Worm (Caenorhabditis elegans) whole organism, L4 larva: Measurements from ENCODE around the gene Y44A6C.1.

Source experiments
- D1046.2 ChIP-seq: fragments of 200-800 bp; sonication (Bioruptor generic); IDR thresholded peaks from 2 replicates; pipeline ENCODE4 v1.3.6; 2022; ENCODE audit warnings: missing genetic modification characterization, missing compliant biosample characterization
- F26F4.8 ChIP-seq: fragments of 200-800 bp; sonication (Bioruptor generic); conservative IDR thresholded peaks from 2 replicates; pipeline ENCODE4 v1.3.6; 2022; ENCODE audit warnings: missing genetic modification characterization, missing compliant biosample characterization
- F37D6.2 ChIP-seq: sonication (generic microtip); optimal IDR thresholded peaks from 2 replicates; lab custom pipeline; 2016; ENCODE audit warnings: mild to moderate bottlenecking, missing genetic modification characterization, missing compliant biosample characterization
- F44E2.7 ChIP-seq: fragments of 200-800 bp; sonication (Bioruptor generic); IDR thresholded peaks from 2 replicates; pipeline ENCODE4 v2.1.2; 2022; ENCODE audit warnings: missing genetic modification characterization, missing compliant biosample characterization
- R02D3.7 ChIP-seq: fragments of 150-350 bp; sonication (generic microtip); optimal IDR thresholded peaks from 3 replicates; lab custom pipeline; 2014; ENCODE audit warnings: missing biosample characterization, missing genetic modification characterization
- T20F7.1 ChIP-seq: fragments of 200-800 bp; sonication (Bioruptor generic); optimal IDR thresholded peaks from 2 replicates; lab custom pipeline; 2018; ENCODE audit warnings: mild to moderate bottlenecking, missing genetic modification characterization, missing compliant biosample characterization
- T26A8.4 ChIP-seq: fragments of 200-800 bp; sonication (Bioruptor generic); IDR thresholded peaks from 2 replicates; pipeline ENCODE4 v1.3.6; 2022; ENCODE audit warnings: missing genetic modification characterization, missing compliant biosample characterization
- Y75B8A.6 ChIP-seq: fragments of 200-800 bp; sonication (Bioruptor generic); IDR thresholded peaks from 2 replicates; pipeline ENCODE4 v1.3.6; 2022; ENCODE audit warnings: missing genetic modification reagents, missing genetic modification characterization, missing compliant biosample characterization
- aha-1 ChIP-seq: fragments of 150-350 bp; peaks from one replicate; lab custom pipeline; 2014; ENCODE audit warnings: missing biosample characterization, missing genetic modification characterization
- ama-1 ChIP-seq: fragments of 150-350 bp; optimal IDR thresholded peaks from 2 replicates; lab custom pipeline; 2014; ENCODE audit warnings: inconsistent platforms, mixed read lengths
- arid-1 ChIP-seq: fragments of 200-800 bp; sonication (Bioruptor generic); conservative IDR thresholded peaks from 2 replicates; pipeline ENCODE4 v1.3.6; 2022; ENCODE audit warnings: missing genetic modification reagents, missing genetic modification characterization, missing compliant biosample characterization
- attf-4 ChIP-seq: sonication (generic microtip); optimal IDR thresholded peaks from 3 replicates; lab custom pipeline; 2017; ENCODE audit warnings: missing biosample characterization, missing genetic modification characterization
- ceh-20 ChIP-seq: fragments of 200-800 bp; sonication (Bioruptor generic); IDR thresholded peaks from 2 replicates; pipeline ENCODE4 v1.3.6; 2022; ENCODE audit warnings: missing genetic modification reagents, missing genetic modification characterization, missing compliant biosample characterization
- ceh-44 ChIP-seq: fragments of 200-800 bp; sonication (Bioruptor generic); IDR thresholded peaks from 2 replicates; pipeline ENCODE4 v1.3.6; 2022; ENCODE audit warnings: missing genetic modification reagents, missing genetic modification characterization, missing compliant biosample characterization
- ces-1 ChIP-seq: fragments of 150-350 bp; sonication (generic microtip); optimal IDR thresholded peaks from 4 replicates; lab custom pipeline; 2014; ENCODE audit warnings: missing biosample characterization, missing genetic modification reagents, missing genetic modification characterization
- ctbp-1 ChIP-seq: fragments of 200-800 bp; sonication (Bioruptor generic); IDR thresholded peaks from 2 replicates; pipeline ENCODE4 v1.3.6; 2022; ENCODE audit warnings: missing genetic modification reagents, missing genetic modification characterization, missing compliant biosample characterization
- daf-12 ChIP-seq: fragments of 150-350 bp; optimal IDR thresholded peaks from 2 replicates; lab custom pipeline; 2014; ENCODE audit warnings: missing biosample characterization, missing genetic modification reagents, missing genetic modification characterization
- daf-16 ChIP-seq, 3 experiments: sonication (generic microtip); optimal IDR thresholded peaks; 2 replicates each; lab custom pipeline; 2016 to 2017; ENCODE audit warnings: missing genetic modification characterization in 3 of 3, missing genetic modification reagents in 3 of 3, mild to moderate bottlenecking in 2 of 3, missing compliant biosample characterization in 2 of 3, missing biosample characterization in 1 of 3, moderate library complexity in 1 of 3
- duxl-1 ChIP-seq: sonication (generic microtip); optimal IDR thresholded peaks from 2 replicates; lab custom pipeline; 2016; ENCODE audit warnings: mild to moderate bottlenecking, missing genetic modification characterization, moderate library complexity, missing compliant biosample characterization; ENCODE audit not compliant: poor library complexity
- dve-1 ChIP-seq: sonication (generic microtip); optimal IDR thresholded peaks from 2 replicates; lab custom pipeline; 2017; ENCODE audit warnings: antibody characterized with exemption, mild to moderate bottlenecking, missing genetic modification characterization, missing compliant biosample characterization; ENCODE audit not compliant: insufficient read depth
- egl-27 ChIP-seq: sonication (generic microtip); optimal IDR thresholded peaks from 3 replicates; lab custom pipeline; 2017; ENCODE audit warnings: missing biosample characterization, missing genetic modification reagents, missing genetic modification characterization
- egl-43 ChIP-seq: fragments of 200-800 bp; sonication (Bioruptor generic); IDR thresholded peaks from 2 replicates; pipeline ENCODE4 v1.3.6; 2022; ENCODE audit warnings: missing genetic modification reagents, missing genetic modification characterization, missing compliant biosample characterization
- fkh-10 ChIP-seq: fragments of 150-350 bp; optimal IDR thresholded peaks from 2 replicates; lab custom pipeline; 2014; ENCODE audit warnings: missing biosample characterization, missing genetic modification reagents, missing genetic modification characterization
- fos-1 ChIP-seq: fragments of 150-350 bp; optimal IDR thresholded peaks from 2 replicates; lab custom pipeline; 2014; ENCODE audit warnings: missing biosample characterization, missing genetic modification characterization
- gei-8 ChIP-seq: fragments of 200-800 bp; sonication (Bioruptor generic); optimal IDR thresholded peaks from 2 replicates; lab custom pipeline; 2018; ENCODE audit warnings: mild to moderate bottlenecking, missing genetic modification characterization, missing compliant biosample characterization
- hif-1 ChIP-seq, 2 experiments: sonication (generic microtip); optimal IDR thresholded peaks; 2 replicates each; lab custom pipeline; 2016 to 2017; ENCODE audit warnings: missing compliant biosample characterization in 2 of 2, missing genetic modification characterization in 2 of 2, missing genetic modification reagents in 2 of 2, missing genotype in 2 of 2, mild to moderate bottlenecking in 1 of 2
- hmg-1.1 ChIP-seq: fragments of 200-800 bp; sonication (Bioruptor generic); IDR thresholded peaks from 2 replicates; pipeline ENCODE4 v1.3.6; 2022; ENCODE audit warnings: missing genetic modification reagents, missing genetic modification characterization, missing compliant biosample characterization
- jun-1 ChIP-seq: fragments of 150-350 bp; optimal IDR thresholded peaks from 2 replicates; lab custom pipeline; 2014; ENCODE audit warnings: missing biosample characterization, missing genetic modification reagents, missing genetic modification characterization
- lin-38 ChIP-seq: fragments of 200-800 bp; sonication (Bioruptor generic); IDR thresholded peaks from 2 replicates; pipeline ENCODE4 v1.3.6; 2022; ENCODE audit warnings: missing genetic modification reagents, missing genetic modification characterization, missing compliant biosample characterization
- lin-39 ChIP-seq: fragments of 150-350 bp; optimal IDR thresholded peaks from 2 replicates; lab custom pipeline; 2014; ENCODE audit warnings: missing biosample characterization, missing genetic modification reagents, missing genetic modification characterization
- lir-3 ChIP-seq: sonication (generic microtip); optimal IDR thresholded peaks from 2 replicates; lab custom pipeline; 2016; ENCODE audit warnings: mild to moderate bottlenecking, missing genetic modification characterization, missing compliant biosample characterization
- lsy-2 ChIP-seq, 2 experiments: fragments of 150-350 bp in 1 of 2; sonication (generic microtip) in 1 of 2; optimal IDR thresholded peaks; 2 replicates each; lab custom pipeline; 2014 to 2017; ENCODE audit warnings: missing biosample characterization in 2 of 2, missing genetic modification characterization in 2 of 2
- madf-9 ChIP-seq: fragments of 200-800 bp; sonication (Bioruptor generic); conservative IDR thresholded peaks from 2 replicates; pipeline ENCODE4 v1.3.6; 2022; ENCODE audit warnings: missing genetic modification reagents, missing genetic modification characterization, missing compliant biosample characterization
- mes-2 ChIP-seq: sonication (generic microtip); optimal IDR thresholded peaks from 2 replicates; lab custom pipeline; 2016; ENCODE audit warnings: missing genotype, mild to moderate bottlenecking, missing genetic modification characterization, missing compliant biosample characterization; ENCODE audit not compliant: poor library complexity, severe bottlenecking
- mxl-2 ChIP-seq: fragments of 200-800 bp; sonication (Bioruptor generic); conservative IDR thresholded peaks from 2 replicates; pipeline ENCODE4 v1.3.6; 2022; ENCODE audit warnings: missing genetic modification reagents, missing genetic modification characterization, missing compliant biosample characterization
- nhr-102 ChIP-seq: sonication (generic microtip); optimal IDR thresholded peaks from 2 replicates; lab custom pipeline; 2016; ENCODE audit warnings: mild to moderate bottlenecking, missing genetic modification characterization, moderate library complexity, missing compliant biosample characterization
- nhr-11 ChIP-seq: fragments of 150-350 bp; optimal IDR thresholded peaks from 2 replicates; lab custom pipeline; 2014; ENCODE audit warnings: missing biosample characterization, missing genetic modification characterization
- nhr-237 ChIP-seq: sonication (generic microtip); optimal IDR thresholded peaks from 2 replicates; lab custom pipeline; 2017; ENCODE audit warnings: missing biosample characterization, missing genetic modification characterization
- nhr-77 ChIP-seq: fragments of 150-350 bp; optimal IDR thresholded peaks from 2 replicates; lab custom pipeline; 2014; ENCODE audit warnings: missing biosample characterization, missing genetic modification characterization
- rbr-2 ChIP-seq: sonication (generic microtip); optimal IDR thresholded peaks from 2 replicates; lab custom pipeline; 2016; ENCODE audit warnings: missing genotype, missing genetic modification characterization, missing compliant biosample characterization
- skn-1 ChIP-seq: fragments of 150-350 bp; optimal IDR thresholded peaks from 2 replicates; lab custom pipeline; 2014; ENCODE audit warnings: missing biosample characterization, missing genetic modification characterization
- snpc-1.2 ChIP-seq: fragments of 200-800 bp; sonication (Bioruptor generic); IDR thresholded peaks from 2 replicates; pipeline ENCODE4 v1.3.6; 2022; ENCODE audit warnings: missing genetic modification reagents, missing genetic modification characterization, missing compliant biosample characterization
- spr-1 ChIP-seq: sonication (generic microtip); optimal IDR thresholded peaks from 2 replicates; lab custom pipeline; 2016; ENCODE audit warnings: mild to moderate bottlenecking, missing genetic modification characterization, missing compliant biosample characterization
- unc-130 ChIP-seq: sonication (generic microtip); optimal IDR thresholded peaks from 2 replicates; lab custom pipeline; 2016; ENCODE audit warnings: missing genetic modification reagents, missing genetic modification characterization, missing compliant biosample characterization
- unc-39 ChIP-seq: sonication (generic microtip); optimal IDR thresholded peaks from 2 replicates; lab custom pipeline; 2017; ENCODE audit warnings: missing biosample characterization, missing genetic modification characterization
- zfp-2 ChIP-seq: sonication (generic microtip); optimal IDR thresholded peaks from 2 replicates; lab custom pipeline; 2016; ENCODE audit warnings: mild to moderate bottlenecking, missing genetic modification characterization, missing compliant biosample characterization
- zfp-3 ChIP-seq: fragments of 200-800 bp; sonication (Bioruptor generic); conservative IDR thresholded peaks from 2 replicates; pipeline ENCODE4 v1.3.6; 2022; ENCODE audit warnings: missing genetic modification reagents, missing genetic modification characterization, missing compliant biosample characterization
- zip-11 ChIP-seq: fragments of 200-800 bp; sonication (Bioruptor generic); IDR thresholded peaks from 2 replicates; pipeline ENCODE4 v1.3.6; 2022; ENCODE audit warnings: missing genetic modification characterization, missing compliant biosample characterization

The Y44A6C.1 gene

ce11 chrV:20711733-20712132, 2.0 kb upstream of the Y44A6C.1 start (continued):
- TF ChIP-seq jun-1 (tag; lab: Kevin White, UChicago): no peak

ce11 chrV:20712318-20712993, 1.3 kb upstream of the Y44A6C.1 start:
- no peak for TF ChIP-seq unc-130 (GFP tag; lab: Kevin White, UChicago)
- no peak for TF ChIP-seq snpc-1.2
- no peak for TF ChIP-seq R02D3.7 (tag; lab: Kevin White, UChicago)
- TF ChIP-seq lin-39: no peak
- no peak for TF ChIP-seq skn-1 (tag; lab: Kevin White, UChicago)
- no peak for TF ChIP-seq spr-1 (tag; lab: Kevin White, UChicago)
- no peak for TF ChIP-seq madf-9 (GFP tag; lab: Robert Waterston, UW)
- TF ChIP-seq F26F4.8 (GFP tag; lab: Robert Waterston, UW): no peak
- no peak for TF ChIP-seq arid-1
- no peak for TF ChIP-seq rbr-2 (tag; lab: Kevin White, UChicago)
- no peak for TF ChIP-seq daf-12 (tag; lab: Kevin White, UChicago)
- no peak for TF ChIP-seq lsy-2 (tag; optimal IDR thresholded peaks at IDR 0.05; lab: Kevin White, UChicago)
- no peak for TF ChIP-seq egl-43 (GFP tag; lab: Robert Waterston, UW)
- TF ChIP-seq zfp-2 (tag; lab: Kevin White, UChicago): no peak
- TF ChIP-seq attf-4: no peak
- no peak for TF ChIP-seq unc-39 (tag; lab: Kevin White, UChicago)
- TF ChIP-seq gei-8 (GFP tag; lab: Kevin White, UChicago): no peak
- TF ChIP-seq nhr-77 (tag; lab: Kevin White, UChicago): peak; percentile 73
- TF ChIP-seq ces-1: no peak
- TF ChIP-seq T20F7.1: peak; percentile 56
- TF ChIP-seq nhr-237 (tag; lab: Kevin White, UChicago): no peak
- TF ChIP-seq hmg-1.1: no peak
- no peak for TF ChIP-seq lir-3 (tag; lab: Kevin White, UChicago)
- TF ChIP-seq ama-1 (lab: Kevin White, UChicago): no peak
- no peak for TF ChIP-seq zip-11
- TF ChIP-seq F44E2.7: no peak
- peak in 1 of 2 experiments; percentile 56 for TF ChIP-seq hif-1 (tag; optimal IDR thresholded peaks at IDR 0.05; lab: Kevin White, UChicago)
- no peak for TF ChIP-seq fkh-10 (GFP tag; lab: Kevin White, UChicago)
- no peak for TF ChIP-seq egl-27
- TF ChIP-seq duxl-1 (tag; lab: Kevin White, UChicago): no peak
- TF ChIP-seq lin-38: no peak
- no peak for TF ChIP-seq fos-1 (tag; lab: Kevin White, UChicago)
- peak; percentile 99 for TF ChIP-seq aha-1 (tag; lab: Kevin White, UChicago)
- no peak for TF ChIP-seq D1046.2 (GFP tag; lab: Robert Waterston, UW)
- TF ChIP-seq dve-1 (tag; lab: Kevin White, UChicago): peak; percentile 96
- TF ChIP-seq F37D6.2 (tag; lab: Kevin White, UChicago): no peak
- no peak for TF ChIP-seq Y75B8A.6
- no peak for TF ChIP-seq jun-1 (tag; lab: Kevin White, UChicago)
- TF ChIP-seq T26A8.4 (GFP tag; lab: Robert Waterston, UW): no peak
- peak; percentile 67; the same call in 1 of the 2 replicates for TF ChIP-seq mxl-2 (GFP tag; lab: Robert Waterston, UW)
- peak in 1 of 2 experiments; percentile 36 for TF ChIP-seq daf-16 (GFP tag; optimal IDR thresholded peaks at IDR 0.05; lab: Kevin White, UChicago)
- TF ChIP-seq daf-16 (tag; optimal IDR thresholded peaks at IDR 0.05; lab: Kevin White, UChicago): peak; percentile 96
- TF ChIP-seq nhr-102 (tag; lab: Kevin White, UChicago): peak; percentile 59
- TF ChIP-seq mes-2 (tag; lab: Kevin White, UChicago): peak; percentile 46
- TF ChIP-seq ctbp-1 (GFP tag; lab: Robert Waterston, UW): 0 out of 2 replicates have a peak, but pooled peaks have one; percentile 12
- no peak for TF ChIP-seq nhr-11 (tag; lab: Kevin White, UChicago)
- no peak for TF ChIP-seq ceh-44 (GFP tag; lab: Robert Waterston, UW)
- TF ChIP-seq ceh-20 (GFP tag; lab: Robert Waterston, UW): peak; percentile 71; the same call in 1 of the 2 replicates
- TF ChIP-seq zfp-3 (GFP tag; lab: Robert Waterston, UW): no peak
